Worm (Caenorhabditis elegans): ENCODE data around the gene W08G11.1.
A peak's percentile ranks its signal among the peaks of the same experiment; 100 is the strongest.
"Not testable (repeated sequence)": the region's sequence is repeated elsewhere in the genome, so short reads cannot be mapped to it uniquely, and the experiment has no call there.

The W08G11.1 gene

DNA sequence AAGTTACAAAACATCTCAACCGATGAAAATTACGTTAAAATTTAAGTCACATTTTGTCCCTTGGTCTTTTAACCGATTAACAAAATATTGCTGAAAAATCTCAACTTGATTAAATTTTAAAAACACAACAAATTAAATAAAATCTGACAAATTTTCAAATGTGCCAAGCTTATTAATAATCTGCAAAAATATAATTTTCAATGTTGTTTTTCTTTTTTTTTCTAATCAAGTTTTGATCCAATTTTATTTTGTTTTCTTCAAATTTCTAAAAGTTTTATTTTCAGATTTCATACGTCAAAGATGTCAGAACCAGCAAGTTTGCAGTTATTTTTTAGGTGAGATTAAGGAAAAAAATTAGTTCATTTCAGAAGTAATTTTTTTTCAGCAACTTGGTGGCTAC lies 10.5 kb upstream of the W08G11.1 start, which contains the start of gene srw-87:
srw-87 (plus strand) TSS at position 301 of the 400 bp plus-strand sequence.
- no peak for TF ChIP-seq dao-5 (tag; optimal IDR thresholded peaks at IDR 0.05)
- no peak for TF ChIP-seq him-1 (tag; optimal IDR thresholded peaks at IDR 0.05)
- no peak for TF ChIP-seq W03F9.2 (tag; optimal IDR thresholded peaks at IDR 0.05)

DNA sequence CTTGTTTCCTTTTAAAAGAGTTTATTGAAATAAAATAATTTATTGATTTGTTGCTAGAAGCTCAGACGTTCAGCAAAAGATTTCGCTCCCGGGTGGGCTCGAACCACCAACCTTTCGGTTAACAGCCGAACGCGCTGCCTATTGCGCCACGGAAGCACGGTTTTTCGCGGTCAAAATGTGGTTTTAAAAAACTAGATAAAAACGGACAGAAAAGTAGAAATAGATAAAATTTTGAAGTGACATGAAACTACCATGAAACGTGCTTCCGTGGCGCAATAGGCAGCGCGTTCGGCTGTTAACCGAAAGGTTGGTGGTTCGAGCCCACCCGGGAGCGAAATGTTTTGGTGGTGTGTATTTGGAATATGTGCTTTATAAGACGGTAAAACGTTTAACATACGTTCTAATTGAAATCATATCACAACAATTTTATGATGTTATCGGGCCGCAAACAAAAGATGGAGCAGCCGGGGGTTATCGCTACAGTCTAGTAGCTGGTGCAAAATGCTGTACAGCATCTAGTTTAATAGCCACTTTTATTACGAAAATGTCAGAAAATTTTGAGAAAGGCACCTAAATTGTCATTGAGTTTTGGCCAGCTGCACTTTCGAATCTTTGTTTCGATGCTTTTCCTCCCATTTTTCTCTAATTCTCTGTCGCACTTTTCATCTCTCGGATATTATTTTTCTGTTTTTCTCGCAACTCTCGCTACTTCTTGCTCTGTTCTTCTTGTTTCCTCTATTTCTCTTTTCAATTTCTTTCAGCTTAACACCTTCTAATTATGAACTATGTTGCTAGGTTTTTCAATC lies 8.4 kb upstream of the W08G11.1 start, which contains the start of gene slc-9B.2:
slc-9B.2 (plus strand) TSS at position 756 of the 806 bp plus-strand sequence.
- TF ChIP-seq W03F9.2, dao-5, him-1 (tag; optimal IDR thresholded peaks at IDR 0.05): not testable (repeated sequence)

DNA sequence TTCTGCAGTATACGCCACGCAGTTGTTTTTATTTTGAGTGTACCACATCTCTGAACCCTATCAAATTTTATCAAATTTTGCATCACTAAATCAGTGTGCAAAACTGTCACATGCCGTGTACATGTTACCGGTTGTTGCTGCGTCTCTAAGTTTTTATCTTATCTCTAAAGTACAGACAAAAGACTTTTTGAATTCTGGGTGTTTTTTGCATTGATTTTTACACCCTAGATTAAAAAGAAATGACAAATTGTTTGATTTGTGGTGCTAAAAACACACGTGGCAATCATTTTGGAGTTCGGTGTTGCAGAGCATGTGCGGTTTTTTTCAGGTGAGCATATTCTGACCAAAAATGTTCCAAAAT lies 4.6 kb upstream of the W08G11.1 start, which contains the start of gene nhr-193:
nhr-193 (plus strand) TSS at position 51 of the 361 bp plus-strand sequence.
- TF ChIP-seq W03F9.2 (tag; optimal IDR thresholded peaks at IDR 0.05), result no peak
- TF ChIP-seq dao-5 (tag; optimal IDR thresholded peaks at IDR 0.05), result no peak
- TF ChIP-seq him-1 (tag; optimal IDR thresholded peaks at IDR 0.05), result no peak

DNA sequence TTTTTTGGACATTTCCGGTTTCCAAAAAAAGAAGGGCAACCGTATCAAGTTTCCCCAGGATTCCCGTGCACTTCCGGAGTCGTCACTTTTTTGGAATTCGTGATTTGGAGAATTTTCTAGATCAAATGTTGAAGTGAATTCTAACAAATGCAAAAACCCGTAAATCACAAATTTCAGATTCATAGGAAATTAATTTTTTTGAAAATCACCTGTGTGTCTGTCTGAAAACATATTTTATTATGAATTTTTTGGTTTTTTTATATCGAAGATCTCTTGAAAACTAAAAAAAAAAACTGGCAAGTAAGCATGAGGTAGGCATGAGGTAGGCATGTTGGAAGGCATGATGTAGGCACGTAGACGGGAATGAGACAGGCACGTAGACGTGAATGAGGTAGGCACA lies 3.2 kb downstream of the W08G11.1 start:
- TF ChIP-seq dao-5 (tag; optimal IDR thresholded peaks at IDR 0.05) (no peak), him-1 (tag; optimal IDR thresholded peaks at IDR 0.05) (no peak), W03F9.2 (tag; optimal IDR thresholded peaks at IDR 0.05) (no peak)

DNA sequence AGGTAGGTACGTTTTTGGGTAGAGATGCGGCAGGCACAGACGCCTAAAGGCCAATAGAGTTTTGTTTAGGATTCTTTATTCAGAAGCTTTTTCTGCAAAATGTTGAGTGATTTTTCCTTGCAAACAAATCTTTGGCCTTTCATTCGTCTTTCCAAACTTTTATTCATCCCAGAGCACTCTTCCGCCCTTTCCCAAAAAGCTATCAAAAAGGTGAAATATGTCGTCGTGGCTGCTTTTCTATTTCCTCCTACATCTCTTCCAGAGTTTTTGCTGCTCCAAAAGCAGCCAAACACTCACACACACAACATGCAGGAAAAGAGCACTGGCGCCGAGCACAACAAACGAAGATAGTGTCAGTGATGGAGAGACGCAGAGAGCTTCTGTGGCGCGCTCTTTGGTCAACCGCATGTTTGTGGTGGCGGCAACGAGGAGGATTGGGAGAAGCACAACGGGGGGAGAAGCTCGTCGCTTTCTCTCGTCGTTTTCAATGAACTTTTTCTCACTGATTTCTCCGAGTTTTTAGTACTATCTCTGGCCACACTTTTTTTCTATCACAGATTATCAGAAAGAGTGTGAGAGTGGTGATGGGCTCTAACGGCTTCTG lies 4.0 kb downstream of the W08G11.1 start:
- TF ChIP-seq W03F9.2 (tag; optimal IDR thresholded peaks at IDR 0.05), result no peak
- TF ChIP-seq him-1 (tag; optimal IDR thresholded peaks at IDR 0.05), result peak; percentile 81
- no peak for TF ChIP-seq dao-5 (tag; optimal IDR thresholded peaks at IDR 0.05)

DNA sequence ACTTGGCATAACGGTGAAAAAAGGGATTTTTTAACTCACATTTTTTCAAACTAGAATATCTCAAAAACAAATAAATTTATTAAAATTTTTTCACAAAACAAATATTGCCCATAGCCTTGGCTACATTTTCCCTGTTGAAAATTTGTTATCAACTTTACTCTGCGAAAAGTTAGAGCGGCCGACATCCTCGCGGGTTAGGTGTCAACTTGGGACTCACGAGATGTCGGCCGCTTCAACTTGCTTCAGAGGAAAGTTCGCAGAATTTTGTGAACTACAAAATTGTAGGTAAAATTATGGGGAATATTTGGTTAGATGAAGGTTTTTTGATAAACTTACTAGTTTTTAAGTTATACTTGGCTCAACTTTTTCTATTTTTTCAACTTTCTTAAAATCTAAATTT lies 4.9 kb downstream of the W08G11.1 start:
- no peak for TF ChIP-seq him-1 (tag; optimal IDR thresholded peaks at IDR 0.05)
- TF ChIP-seq dao-5 (tag; optimal IDR thresholded peaks at IDR 0.05), result no peak
- no peak for TF ChIP-seq W03F9.2 (tag; optimal IDR thresholded peaks at IDR 0.05)

DNA sequence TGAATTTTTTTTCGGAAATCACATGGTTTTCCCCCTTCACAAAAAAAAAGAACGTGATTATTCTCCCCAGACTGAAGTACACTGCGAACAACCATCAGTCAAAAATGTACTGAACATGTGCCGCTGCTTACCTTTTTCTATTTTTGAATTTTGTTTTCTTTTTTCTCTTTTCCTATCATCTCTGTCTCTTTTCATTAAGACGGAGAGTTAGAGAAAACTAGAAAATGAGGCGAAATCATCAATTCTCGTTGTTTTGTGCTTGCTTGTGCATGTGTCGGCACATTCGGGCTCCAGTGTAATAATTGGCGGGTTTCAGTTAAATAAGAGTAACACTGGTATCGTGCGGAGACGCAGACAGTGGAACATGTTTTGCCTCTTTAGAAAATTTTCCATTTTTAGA lies 5.4 kb downstream of the W08G11.1 start:
- TF ChIP-seq him-1 (tag; optimal IDR thresholded peaks at IDR 0.05) (no peak), dao-5 (tag; optimal IDR thresholded peaks at IDR 0.05) (no peak), W03F9.2 (tag; optimal IDR thresholded peaks at IDR 0.05) (peak; percentile 17)

DNA sequence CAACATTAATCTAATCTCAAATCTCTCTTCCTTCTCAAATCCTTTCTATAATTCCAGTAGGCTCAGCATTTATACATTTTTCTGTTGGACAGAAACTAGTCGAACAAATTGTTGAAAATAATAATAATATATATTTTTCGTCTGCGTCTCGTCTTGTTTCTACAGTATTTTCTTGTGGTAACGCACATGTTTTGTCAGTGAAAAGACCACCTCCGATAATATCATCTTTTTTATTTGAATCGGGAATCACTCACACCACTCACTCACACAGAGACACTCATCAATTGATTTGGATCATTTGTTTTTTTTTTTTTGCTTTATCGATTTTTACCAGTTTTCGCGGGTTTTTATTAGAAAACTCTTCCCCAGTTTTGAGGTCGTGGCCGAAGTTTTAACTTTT lies 7.8 kb downstream of the W08G11.1 start:
- no peak for TF ChIP-seq dao-5 (tag; optimal IDR thresholded peaks at IDR 0.05)
- TF ChIP-seq him-1 (tag; optimal IDR thresholded peaks at IDR 0.05), result no peak
- TF ChIP-seq W03F9.2 (tag; optimal IDR thresholded peaks at IDR 0.05), result no peak

DNA sequence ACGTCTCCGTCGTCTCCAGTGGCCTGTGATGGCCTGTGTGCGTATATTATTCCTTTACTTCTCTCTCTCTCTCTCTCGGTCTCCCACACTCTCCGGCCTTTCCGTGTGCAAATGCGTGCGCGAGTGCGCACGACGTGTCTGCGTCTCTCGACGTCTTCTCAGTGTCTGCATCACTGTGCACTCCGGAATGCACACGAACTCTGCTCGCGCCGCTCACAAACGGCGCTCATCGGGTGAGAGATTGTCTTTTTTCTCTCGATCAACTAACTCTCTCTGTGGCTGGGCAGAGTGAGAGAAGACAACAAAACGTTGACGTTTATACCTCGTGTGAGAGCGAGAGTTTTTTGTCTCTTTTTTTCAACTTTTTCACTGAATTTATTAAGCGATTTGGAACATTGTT lies 9.1 kb downstream of the W08G11.1 start:
- TF ChIP-seq dao-5 (tag; optimal IDR thresholded peaks at IDR 0.05) (no peak), W03F9.2 (tag; optimal IDR thresholded peaks at IDR 0.05) (peak; percentile 64), him-1 (tag; optimal IDR thresholded peaks at IDR 0.05) (peak; percentile 86)

DNA sequence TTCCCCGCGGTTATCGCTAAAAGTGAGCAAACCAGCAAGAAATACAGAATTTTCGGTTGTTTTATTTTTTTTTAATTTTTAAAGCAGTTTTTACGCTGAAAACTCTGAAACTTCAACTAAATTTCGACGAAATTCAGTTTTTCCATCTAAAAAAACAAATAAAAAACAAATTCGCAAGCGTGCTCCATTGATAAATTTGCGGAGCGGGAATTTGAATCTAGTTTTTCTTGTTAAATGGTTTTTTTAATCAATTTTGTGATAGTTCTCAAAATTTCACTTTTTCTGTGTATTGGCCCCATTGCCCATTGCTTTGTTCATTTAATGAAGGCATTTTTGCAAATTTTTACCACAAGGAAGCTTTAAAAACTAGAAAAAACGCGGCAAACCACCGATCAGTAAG lies 9.9 kb downstream of the W08G11.1 start:
- TF ChIP-seq dao-5 (tag; optimal IDR thresholded peaks at IDR 0.05) (no peak), him-1 (tag; optimal IDR thresholded peaks at IDR 0.05) (no peak), W03F9.2 (tag; optimal IDR thresholded peaks at IDR 0.05) (no peak)

DNA sequence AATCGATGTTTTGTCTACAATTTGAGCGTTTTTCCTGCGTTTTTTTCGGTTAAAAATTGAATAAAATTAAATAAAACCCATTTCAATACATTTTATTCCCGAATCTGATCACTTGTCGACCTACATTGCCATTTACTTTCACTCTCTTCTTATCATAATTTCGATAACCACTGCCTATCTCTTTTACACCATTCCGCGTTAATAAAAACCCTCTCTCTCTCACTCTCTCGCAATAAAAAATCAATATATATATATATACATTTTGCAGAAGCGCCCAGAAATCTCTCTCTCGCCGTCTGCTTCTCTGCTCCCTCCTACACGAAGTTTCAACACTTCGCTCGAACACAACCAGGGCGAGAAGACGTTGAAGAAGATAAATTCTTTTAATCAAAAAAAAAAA lies 10.4 kb downstream of the W08G11.1 start, which contains the start of gene pptr-1:
pptr-1 (plus strand) TSS at position 269 of the 400 bp plus-strand sequence.
- TF ChIP-seq him-1 (tag; optimal IDR thresholded peaks at IDR 0.05) (no peak), dao-5 (tag; optimal IDR thresholded peaks at IDR 0.05) (no peak), W03F9.2 (tag; optimal IDR thresholded peaks at IDR 0.05) (no peak)

DNA sequence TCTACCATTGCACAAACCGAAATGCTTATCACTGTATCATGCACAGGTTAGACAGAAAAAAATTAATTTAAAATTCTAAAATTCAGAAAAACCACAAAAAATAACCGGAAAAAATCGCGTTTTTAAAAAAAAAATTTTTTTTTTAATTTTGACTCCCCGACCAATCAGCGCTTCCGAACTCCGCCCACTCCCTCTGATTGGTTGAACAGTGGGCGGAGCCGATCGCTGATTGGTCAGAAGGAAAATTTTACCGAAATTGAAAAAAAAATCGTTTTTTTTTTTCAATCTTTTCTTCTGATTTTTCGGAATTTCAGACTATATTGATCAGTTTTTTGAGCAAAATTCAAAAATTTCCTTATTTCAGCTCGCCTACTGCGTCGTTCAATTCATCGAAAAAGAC lies 14.5 kb downstream of the W08G11.1 start:
- TF ChIP-seq him-1 (tag; optimal IDR thresholded peaks at IDR 0.05), result no peak
- TF ChIP-seq dao-5 (tag; optimal IDR thresholded peaks at IDR 0.05), result no peak
- TF ChIP-seq W03F9.2 (tag; optimal IDR thresholded peaks at IDR 0.05), result no peak

DNA sequence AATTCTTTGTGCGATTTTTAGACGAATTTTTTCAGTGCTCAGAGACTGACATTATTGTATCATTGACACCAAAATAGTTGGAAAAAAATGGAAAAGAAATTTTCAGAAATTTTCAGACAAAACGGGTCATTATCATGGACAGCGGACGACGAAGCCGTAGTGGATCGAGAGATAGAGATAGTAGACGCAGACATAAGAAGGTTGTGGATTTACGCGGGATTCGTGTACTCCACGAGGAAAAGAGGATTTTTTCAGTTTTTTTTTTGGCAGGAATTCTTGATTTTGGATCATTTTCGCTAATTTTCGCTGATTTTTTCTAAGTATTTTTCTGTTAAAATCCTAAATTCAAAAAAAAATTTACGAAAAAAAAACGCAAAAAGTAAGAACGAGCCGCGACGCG lies 20.7 kb downstream of the W08G11.1 start, which contains the start of gene W08G11.3:
W08G11.3 (plus strand) TSS at position 107 of the 400 bp plus-strand sequence.
- TF ChIP-seq W03F9.2 (tag; optimal IDR thresholded peaks at IDR 0.05), result no peak
- TF ChIP-seq him-1 (tag; optimal IDR thresholded peaks at IDR 0.05), result no peak
- TF ChIP-seq dao-5 (tag; optimal IDR thresholded peaks at IDR 0.05), result no peak

DNA sequence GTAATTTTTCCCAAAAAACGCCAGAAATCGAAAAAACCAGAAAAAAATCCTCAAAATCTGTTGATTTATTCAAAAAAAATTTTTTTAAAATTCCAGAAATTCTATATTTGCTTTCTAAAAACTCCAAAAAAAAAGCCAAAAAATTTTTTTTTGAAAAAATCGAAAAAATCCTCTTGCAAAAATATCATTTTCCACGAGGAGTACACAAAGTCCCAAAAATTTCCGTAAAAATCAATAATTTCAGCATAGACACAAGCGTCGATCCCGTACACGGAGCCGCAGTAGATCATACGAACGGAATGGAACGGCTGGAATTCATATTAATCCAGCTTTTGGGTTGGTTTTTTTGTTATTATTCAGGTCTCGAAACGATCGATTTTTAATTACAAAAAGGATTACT lies 21.3 kb downstream of the W08G11.1 start:
- TF ChIP-seq dao-5 (tag; optimal IDR thresholded peaks at IDR 0.05), result no peak
- no peak for TF ChIP-seq W03F9.2 (tag; optimal IDR thresholded peaks at IDR 0.05)
- TF ChIP-seq him-1 (tag; optimal IDR thresholded peaks at IDR 0.05), result no peak

Data from whole organism, L4/young adult.